Worm (Caenorhabditis elegans) whole organism, young adult: ENCODE measurements around the gene gars-1.

Experiments
- B0035.1 ChIP-seq: sonication (generic microtip); optimal IDR thresholded peaks from 2 replicates; lab custom pipeline; 2016; ENCODE audit warnings: missing genetic modification characterization, mild to moderate bottlenecking, missing compliant biosample characterization, missing genotype, missing genetic modification reagents
- D2030.7 ChIP-seq: fragments of 200-800 bp; sonication (Bioruptor generic); IDR thresholded peaks from 2 replicates; pipeline ENCODE4 v1.3.6; 2022; ENCODE audit warnings: missing genetic modification reagents, missing genetic modification characterization, missing compliant biosample characterization
- F10E7.11 ChIP-seq: sonication (generic microtip); optimal IDR thresholded peaks from 2 replicates; lab custom pipeline; 2017; ENCODE audit warnings: mild to moderate bottlenecking, missing genetic modification characterization, moderate library complexity, missing compliant biosample characterization
- F22D6.2 ChIP-seq: sonication (generic microtip); optimal IDR thresholded peaks from 2 replicates; lab custom pipeline; 2016; ENCODE audit warnings: mild to moderate bottlenecking, missing genetic modification characterization, missing compliant biosample characterization
- F33H1.4 ChIP-seq: fragments of 200-800 bp; sonication (Bioruptor generic); IDR thresholded peaks from 2 replicates; pipeline ENCODE4 v1.3.6; 2022; ENCODE audit warnings: missing genetic modification reagents, missing genetic modification characterization, missing compliant biosample characterization
- F49E8.2 ChIP-seq: sonication (generic microtip); optimal IDR thresholded peaks from 3 replicates; lab custom pipeline; 2017; ENCODE audit warnings: missing genetic modification characterization, mild to moderate bottlenecking, missing compliant biosample characterization, antibody characterized with exemption, moderate library complexity; ENCODE audit not compliant: insufficient read depth
- F55B11.4 ChIP-seq: sonication (generic microtip); optimal IDR thresholded peaks from 2 replicates; lab custom pipeline; 2016; ENCODE audit warnings: missing compliant biosample characterization, missing genetic modification characterization, borderline replicate concordance; ENCODE audit not compliant: insufficient read depth
- F57A8.1 ChIP-seq: fragments of 200-800 bp; sonication (Bioruptor generic); optimal IDR thresholded peaks from 2 replicates; lab custom pipeline; 2018; ENCODE audit warnings: mild to moderate bottlenecking, missing genetic modification characterization, moderate library complexity, missing compliant biosample characterization
- T26A5.8 ChIP-seq: sonication (generic microtip); optimal IDR thresholded peaks from 2 replicates; lab custom pipeline; 2016; ENCODE audit warnings: missing genetic modification characterization, missing compliant biosample characterization
- Y56A3A.18 ChIP-seq: fragments of 200-800 bp; sonication (Bioruptor generic); IDR thresholded peaks from 2 replicates; pipeline ENCODE4 v1.3.6; 2022; ENCODE audit warnings: missing genetic modification reagents, missing genetic modification characterization, missing compliant biosample characterization
- Y67H2A.10 ChIP-seq: fragments of 200-800 bp; sonication (Bioruptor generic); conservative IDR thresholded peaks from 2 replicates; pipeline ENCODE4 v1.3.6; 2022; ENCODE audit warnings: missing genetic modification reagents, missing genetic modification characterization, missing compliant biosample characterization
- Y79H2A.3 ChIP-seq: fragments of 200-800 bp; sonication (Bioruptor generic); conservative IDR thresholded peaks from 2 replicates; pipeline ENCODE4 v1.3.6; 2022; ENCODE audit warnings: missing genetic modification reagents, missing genetic modification characterization, missing compliant biosample characterization
- aptf-2 ChIP-seq: fragments of 200-800 bp; sonication (Bioruptor generic); conservative IDR thresholded peaks from 2 replicates; pipeline ENCODE4 v1.3.6; 2022; ENCODE audit warnings: missing genetic modification reagents, missing genetic modification characterization, missing compliant biosample characterization
- bed-2 ChIP-seq: fragments of 200-800 bp; sonication (Bioruptor generic); IDR thresholded peaks from 2 replicates; pipeline ENCODE4 v1.3.6; 2022; ENCODE audit warnings: missing genetic modification reagents, missing genetic modification characterization, missing compliant biosample characterization
- ccch-3 ChIP-seq: fragments of 200-800 bp; sonication (Bioruptor generic); optimal IDR thresholded peaks from 2 replicates; lab custom pipeline; 2018; ENCODE audit warnings: mild to moderate bottlenecking, missing genetic modification characterization, missing compliant biosample characterization
- ceh-40 ChIP-seq: fragments of 200-800 bp; sonication (Bioruptor generic); IDR thresholded peaks from 2 replicates; pipeline ENCODE4 v1.3.6; 2022; ENCODE audit warnings: missing genetic modification characterization, missing compliant biosample characterization
- ceh-91 ChIP-seq: fragments of 200-800 bp; sonication (Bioruptor generic); IDR thresholded peaks from 2 replicates; pipeline ENCODE4 v1.3.6; 2022; ENCODE audit warnings: missing genetic modification reagents, missing genetic modification characterization, missing compliant biosample characterization
- chd-7 ChIP-seq: sonication (generic microtip); optimal IDR thresholded peaks from 2 replicates; lab custom pipeline; 2016; ENCODE audit warnings: mild to moderate bottlenecking, missing genetic modification characterization, moderate library complexity, missing compliant biosample characterization
- dpl-1 ChIP-seq: fragments of 150-350 bp; optimal IDR thresholded peaks from 2 replicates; lab custom pipeline; 2014; ENCODE audit warnings: missing biosample characterization, missing genetic modification reagents, missing genetic modification characterization
- efl-1 ChIP-seq: fragments of 150-350 bp; optimal IDR thresholded peaks from 2 replicates; lab custom pipeline; 2014; ENCODE audit warnings: missing biosample characterization, missing genetic modification reagents, missing genetic modification characterization
- egl-44 ChIP-seq: fragments of 200-800 bp; sonication (Bioruptor generic); IDR thresholded peaks from 2 replicates; pipeline ENCODE4 v1.3.6; 2022; ENCODE audit warnings: missing genetic modification reagents, missing genetic modification characterization, missing compliant biosample characterization
- ekl-4 ChIP-seq: fragments of 200-800 bp; sonication (Bioruptor generic); IDR thresholded peaks from 2 replicates; pipeline ENCODE4 v1.3.6; 2022; ENCODE audit warnings: missing genetic modification reagents, missing genetic modification characterization, missing compliant biosample characterization
- fkh-3 ChIP-seq: sonication (generic microtip); optimal IDR thresholded peaks from 2 replicates; lab custom pipeline; 2016; ENCODE audit warnings: mild to moderate bottlenecking, missing genetic modification characterization, missing compliant biosample characterization
- gei-17 ChIP-seq: fragments of 200-800 bp; sonication (Bioruptor generic); optimal IDR thresholded peaks from 2 replicates; lab custom pipeline; 2018; ENCODE audit warnings: mild to moderate bottlenecking, missing genetic modification characterization, missing compliant biosample characterization
- hlh-12 ChIP-seq: sonication (generic microtip); optimal IDR thresholded peaks from 2 replicates; lab custom pipeline; 2016; ENCODE audit warnings: missing genetic modification characterization, missing compliant biosample characterization
- hlh-26 ChIP-seq: fragments of 200-800 bp; sonication (Bioruptor generic); conservative IDR thresholded peaks from 2 replicates; pipeline ENCODE4 v1.3.6; 2022; ENCODE audit warnings: missing genetic modification reagents, missing genetic modification characterization, missing compliant biosample characterization
- hmg-1.2 ChIP-seq: fragments of 200-800 bp; sonication (Bioruptor generic); IDR thresholded peaks from 2 replicates; pipeline ENCODE4 v1.3.6; 2022; ENCODE audit warnings: missing genetic modification reagents, missing genetic modification characterization, missing compliant biosample characterization
- lag-1 ChIP-seq: fragments of 200-800 bp; sonication (Bioruptor generic); IDR thresholded peaks from 2 replicates; pipeline ENCODE4 v1.3.6; 2022; ENCODE audit warnings: missing genetic modification reagents, missing genetic modification characterization, missing compliant biosample characterization
- lin-26 ChIP-seq: fragments of 200-800 bp; sonication (Bioruptor generic); IDR thresholded peaks from 2 replicates; pipeline ENCODE4 v1.3.6; 2022; ENCODE audit warnings: missing genetic modification reagents, missing genetic modification characterization, missing compliant biosample characterization
- lin-40 ChIP-seq: sonication (generic microtip); optimal IDR thresholded peaks from 2 replicates; lab custom pipeline; 2016; ENCODE audit warnings: missing genetic modification characterization, mild to moderate bottlenecking, missing compliant biosample characterization, missing genotype, missing genetic modification reagents
- lin-54 ChIP-seq: fragments of 200-800 bp; sonication (Bioruptor generic); optimal IDR thresholded peaks from 2 replicates; lab custom pipeline; 2018; ENCODE audit warnings: mild to moderate bottlenecking, missing genetic modification characterization, missing compliant biosample characterization
- lir-1 ChIP-seq: fragments of 200-800 bp; sonication (Bioruptor generic); conservative IDR thresholded peaks from 2 replicates; pipeline ENCODE4 v1.3.6; 2022; ENCODE audit warnings: missing genetic modification reagents, missing genetic modification characterization, missing compliant biosample characterization
- lsl-1 ChIP-seq: fragments of 200-800 bp; sonication (Bioruptor generic); optimal IDR thresholded peaks from 2 replicates; lab custom pipeline; 2018; ENCODE audit warnings: mild to moderate bottlenecking, missing genetic modification characterization, moderate library complexity, missing compliant biosample characterization
- madf-6 ChIP-seq: fragments of 200-800 bp; sonication (Bioruptor generic); IDR thresholded peaks from 2 replicates; pipeline ENCODE4 v1.3.6; 2022; ENCODE audit warnings: missing genetic modification reagents, missing genetic modification characterization, missing compliant biosample characterization
- madf-8 ChIP-seq: fragments of 200-800 bp; sonication (Bioruptor generic); conservative IDR thresholded peaks from 2 replicates; pipeline ENCODE4 v1.3.6; 2022; ENCODE audit warnings: missing genetic modification reagents, missing genetic modification characterization, missing compliant biosample characterization
- mcd-1 ChIP-seq: fragments of 200-800 bp; sonication (Bioruptor generic); IDR thresholded peaks from 2 replicates; pipeline ENCODE4 v1.3.6; 2022; ENCODE audit warnings: missing genetic modification reagents, missing genetic modification characterization, missing compliant biosample characterization
- nfyb-1 ChIP-seq: fragments of 200-800 bp; sonication (Bioruptor generic); IDR thresholded peaks from 2 replicates; pipeline ENCODE4 v1.3.6; 2022; ENCODE audit warnings: missing genetic modification reagents, missing genetic modification characterization, missing compliant biosample characterization
- nhr-27 ChIP-seq: fragments of 200-800 bp; sonication (Bioruptor generic); optimal IDR thresholded peaks from 2 replicates; lab custom pipeline; 2018; ENCODE audit warnings: mild to moderate bottlenecking, missing genetic modification characterization, moderate library complexity, missing compliant biosample characterization
- nhr-80 ChIP-seq: sonication (generic microtip); optimal IDR thresholded peaks from 2 replicates; lab custom pipeline; 2016; ENCODE audit warnings: missing genetic modification characterization, missing compliant biosample characterization
- rec-8 ChIP-seq, 2 experiments: sonication (generic microtip); optimal IDR thresholded peaks; 2 replicates each; lab custom pipeline; 2016; ENCODE audit warnings: mild to moderate bottlenecking in 2 of 2, missing genetic modification characterization in 2 of 2, missing genetic modification reagents in 2 of 2, missing genotype in 2 of 2, missing biosample characterization in 1 of 2, missing compliant biosample characterization in 1 of 2, moderate library complexity in 1 of 2
- snpc-3.4 ChIP-seq: sonication (generic microtip); optimal IDR thresholded peaks from 2 replicates; lab custom pipeline; 2017; ENCODE audit warnings: missing genetic modification characterization, mild to moderate bottlenecking, missing compliant biosample characterization, antibody characterized with exemption, moderate library complexity, missing genotype, missing genetic modification reagents
- somi-1 ChIP-seq: fragments of 200-800 bp; sonication (Bioruptor generic); optimal IDR thresholded peaks from 2 replicates; lab custom pipeline; 2018; ENCODE audit warnings: mild to moderate bottlenecking, missing genetic modification characterization, missing compliant biosample characterization
- sptf-2 ChIP-seq: fragments of 200-800 bp; sonication (Bioruptor generic); optimal IDR thresholded peaks from 2 replicates; lab custom pipeline; 2018; ENCODE audit warnings: mild to moderate bottlenecking, missing genetic modification characterization, missing compliant biosample characterization
- tlf-1 ChIP-seq: fragments of 200-800 bp; sonication (Bioruptor generic); optimal IDR thresholded peaks from 2 replicates; lab custom pipeline; 2018; ENCODE audit warnings: mild to moderate bottlenecking, missing genetic modification characterization, missing compliant biosample characterization
- unc-130 ChIP-seq: sonication (generic microtip); optimal IDR thresholded peaks from 2 replicates; lab custom pipeline; 2016; ENCODE audit warnings: missing genetic modification reagents, missing genetic modification characterization, missing compliant biosample characterization
- unc-62 ChIP-seq: fragments of 150-350 bp; optimal IDR thresholded peaks from 2 replicates; lab custom pipeline; 2014; ENCODE audit warnings: missing biosample characterization, missing genetic modification reagents, missing genetic modification characterization
- zfh-2 ChIP-seq: fragments of 200-800 bp; sonication (Bioruptor generic); conservative IDR thresholded peaks from 2 replicates; pipeline ENCODE4 v1.3.6; 2022; ENCODE audit warnings: missing genetic modification reagents, missing genetic modification characterization, missing compliant biosample characterization

The gars-1 gene

ce11 chrIII:5183372-5183771 lies 19.9 kb upstream of the gars-1 start:
- TF ChIP-seq unc-62 (no peak), nhr-27 (tag; lab: Kevin White, UChicago) (no peak), lir-1 (GFP tag; lab: Robert Waterston, UW) (no peak), F55B11.4 (no peak), zfh-2 (GFP tag; lab: Robert Waterston, UW) (no peak), Y67H2A.10 (no peak), F49E8.2 (no peak), Y79H2A.3 (no peak), ceh-40 (GFP tag; lab: Robert Waterston, UW) (no peak), snpc-3.4 (no peak), F57A8.1 (no peak), nfyb-1 (GFP tag; lab: Robert Waterston, UW) (no peak), unc-130 (GFP tag; lab: Kevin White, UChicago) (no peak)

- TF ChIP-seq hlh-26 (GFP tag; lab: Robert Waterston, UW), result no peak
- TF ChIP-seq hmg-1.2, result peak; percentile 74; the same call in 1 of the 2 replicates
Measured at ce11 chrIII:5181641-5182040, 18.2 kb upstream of the gars-1 start.

- TF ChIP-seq madf-8 (GFP tag; lab: Robert Waterston, UW) (peak; percentile 68), T26A5.8 (tag; lab: Kevin White, UChicago) (no peak), dpl-1 (peak; percentile 12), lin-26 (GFP tag; lab: Robert Waterston, UW) (0 out of 2 replicates have a peak, but pooled peaks have one; percentile 47), gei-17 (GFP tag; lab: Kevin White, UChicago) (no peak), rec-8 (tag; optimal IDR thresholded peaks at IDR 0.05; lab: Kevin White, UChicago) (no peak), efl-1 (GFP tag; lab: Kevin White, UChicago) (peak; percentile 86), F10E7.11 (tag; lab: Kevin White, UChicago) (no peak), ekl-4 (GFP tag; lab: Robert Waterston, UW) (peak; percentile 54; the same call in 1 of the 2 replicates), F33H1.4 (GFP tag; lab: Robert Waterston, UW) (peak; percentile 26; the same call in 1 of the 2 replicates), chd-7 (tag; lab: Kevin White, UChicago) (no peak), lin-54 (GFP tag; lab: Kevin White, UChicago) (peak; percentile 45), fkh-3 (tag; lab: Kevin White, UChicago) (no peak), Y56A3A.18 (no peak), lag-1 (no peak), mcd-1 (GFP tag; lab: Robert Waterston, UW) (peak; percentile 47; the same call in 1 of the 2 replicates), lsl-1 (GFP tag; lab: Kevin White, UChicago) (peak; percentile 67), hlh-12 (tag; lab: Kevin White, UChicago) (no peak), B0035.1 (tag; lab: Kevin White, UChicago) (no peak), lin-40 (tag; lab: Kevin White, UChicago) (no peak), madf-6 (GFP tag; lab: Robert Waterston, UW) (peak; percentile 86), D2030.7 (GFP tag; lab: Robert Waterston, UW) (peak; percentile 67), tlf-1 (GFP tag; lab: Kevin White, UChicago) (peak; percentile 52), aptf-2 (0 out of 2 replicates have a peak, but pooled peaks have one; percentile 45), ccch-3 (GFP tag; lab: Kevin White, UChicago) (no peak), egl-44 (GFP tag; lab: Robert Waterston, UW) (no peak), somi-1 (no peak), ceh-91 (GFP tag; lab: Robert Waterston, UW) (peak; percentile 67), nhr-80 (tag; lab: Kevin White, UChicago) (no peak), bed-2 (GFP tag; lab: Robert Waterston, UW) (no peak), F22D6.2 (tag; lab: Kevin White, UChicago) (no peak), sptf-2 (no peak)
Measured at ce11 chrIII:5181217-5181616, 17.8 kb upstream of the gars-1 start.
